Worm (Caenorhabditis elegans) whole organism, young adult: ENCODE data around the gene phat-8.

Source experiments
- ama-1 ChIP-seq, 3 experiments: fragments of 150-350 bp in 1 of 3; sonication (generic microtip) in 2 of 3; optimal IDR thresholded peaks; 2 replicates each; lab custom pipeline; 2014 to 2018; ENCODE audit warnings: missing biosample characterization in 2 of 3, missing genetic modification characterization in 2 of 3, missing genetic modification reagents in 2 of 3
- aptf-3 ChIP-seq: fragments of 200-800 bp; sonication (Bioruptor generic); IDR thresholded peaks from 2 replicates; pipeline ENCODE4 v1.3.6; 2022; ENCODE audit warnings: missing genetic modification characterization, missing compliant biosample characterization
- attf-3 ChIP-seq: fragments of 200-800 bp; sonication (Bioruptor generic); conservative IDR thresholded peaks from 2 replicates; pipeline ENCODE4 v1.3.6; 2022; ENCODE audit warnings: missing genetic modification reagents, missing genetic modification characterization, missing compliant biosample characterization
- madf-10 ChIP-seq: sonication (generic microtip); optimal IDR thresholded peaks from 2 replicates; lab custom pipeline; 2016; ENCODE audit warnings: mild to moderate bottlenecking, missing genetic modification characterization, missing compliant biosample characterization
- nhr-90 ChIP-seq: sonication (generic microtip); optimal IDR thresholded peaks from 2 replicates; lab custom pipeline; 2016; ENCODE audit warnings: missing genotype, mild to moderate bottlenecking, missing genetic modification characterization, missing compliant biosample characterization
- zfh-2 ChIP-seq: fragments of 200-800 bp; sonication (Bioruptor generic); conservative IDR thresholded peaks from 2 replicates; pipeline ENCODE4 v1.3.6; 2022; ENCODE audit warnings: missing genetic modification reagents, missing genetic modification characterization, missing compliant biosample characterization
- zim-3 ChIP-seq: sonication (generic microtip); optimal IDR thresholded peaks from 2 replicates; lab custom pipeline; 2017; ENCODE audit warnings: mild to moderate bottlenecking, missing genetic modification characterization, moderate library complexity, missing compliant biosample characterization
- ztf-28 ChIP-seq: fragments of 200-800 bp; sonication (Bioruptor generic); IDR thresholded peaks from 2 replicates; pipeline ENCODE4 v1.3.6; 2022; ENCODE audit warnings: missing genetic modification reagents, missing genetic modification characterization, missing compliant biosample characterization

- TF ChIP-seq attf-3 (GFP tag; lab: Robert Waterston, UW) = no peak
- TF ChIP-seq ama-1 (optimal IDR thresholded peaks at IDR 0.05; lab: Kevin White, UChicago) = no peak
- no peak for TF ChIP-seq ama-1 (GFP tag; optimal IDR thresholded peaks at IDR 0.05; lab: Kevin White, UChicago)
- no peak for TF ChIP-seq ztf-28 (GFP tag; lab: Robert Waterston, UW)
- TF ChIP-seq aptf-3 (GFP tag; lab: Robert Waterston, UW) = no peak
- TF ChIP-seq zfh-2 (GFP tag; lab: Robert Waterston, UW) = no peak
- TF ChIP-seq madf-10 = no peak
- TF ChIP-seq zim-3 (tag; lab: Kevin White, UChicago) = no peak
- TF ChIP-seq nhr-90 (tag; lab: Kevin White, UChicago) = no peak
These were observed 43.0 kb downstream of the phat-8 start, which contains the start of gene srh-69 for ce11 chrII:12514620-12515019.
